Fruit fly (Drosophila melanogaster) whole organism, embryonic: Measurements from ENCODE around the gene Pp1-13C.

Source experiments
- Adf1 ChIP-seq: fragments of 200-800 bp; sonication (Bioruptor generic); IDR thresholded peaks from 2 replicates; pipeline ENCODE4 v1.3.6; 2022; ENCODE audit warnings: missing biosample characterization, missing genetic modification characterization
- Bdp1 ChIP-seq: fragments of 200-800 bp; sonication (Bioruptor generic); optimal IDR thresholded peaks from 3 replicates; lab custom pipeline; 2016; ENCODE audit warnings: missing biosample characterization, missing genetic modification characterization
- CG10431 ChIP-seq: fragments of 200-800 bp; sonication (Bioruptor generic); optimal IDR thresholded peaks from 3 replicates; lab custom pipeline; 2018; ENCODE audit warnings: missing biosample characterization, mild to moderate bottlenecking, missing genetic modification characterization
- CG12391 ChIP-seq: fragments of 200-800 bp; sonication (Bioruptor generic); optimal IDR thresholded peaks from 3 replicates; lab custom pipeline; 2018; ENCODE audit warnings: missing biosample characterization, mild to moderate bottlenecking, missing genetic modification characterization, moderate library complexity
- CG13123 ChIP-seq: fragments of 200-800 bp; sonication (Bioruptor generic); optimal IDR thresholded peaks from 2 replicates; lab custom pipeline; 2016; ENCODE audit warnings: missing biosample characterization, missing genetic modification characterization
- CG14860 ChIP-seq: fragments of 200-800 bp; sonication (Bioruptor generic); IDR thresholded peaks from 3 replicates; pipeline ENCODE4 v1.3.6; 2022; ENCODE audit warnings: missing biosample characterization, missing genetic modification characterization; ENCODE audit not compliant: partially characterized antibody
- CG14965 ChIP-seq: fragments of 200-800 bp; sonication (Bioruptor generic); optimal IDR thresholded peaks from 2 replicates; lab custom pipeline; 2016; ENCODE audit warnings: missing biosample characterization, missing genetic modification characterization, borderline replicate concordance
- CG15011 ChIP-seq: fragments of 200-800 bp; sonication (Bioruptor generic); optimal IDR thresholded peaks from 3 replicates; lab custom pipeline; 2018; ENCODE audit warnings: missing biosample characterization, mild to moderate bottlenecking, missing genetic modification characterization
- CG18262 ChIP-seq: fragments of 200-800 bp; optimal IDR thresholded peaks from 3 replicates; lab custom pipeline; 2019; ENCODE audit warnings: missing biosample characterization, mild to moderate bottlenecking, missing genetic modification characterization, moderate library complexity
- CG2678 ChIP-seq: fragments of 200-800 bp; sonication (Bioruptor generic); optimal IDR thresholded peaks from 3 replicates; lab custom pipeline; 2019; ENCODE audit warnings: missing biosample characterization, mild to moderate bottlenecking, missing genetic modification characterization, moderate library complexity
- CG2875 ChIP-seq: fragments of 200-800 bp; sonication (Bioruptor generic); optimal IDR thresholded peaks from 2 replicates; lab custom pipeline; 2017; ENCODE audit warnings: missing biosample characterization, mild to moderate bottlenecking, missing genetic modification characterization, missing genetic modification reagents
- CG30431 ChIP-seq: fragments of 200-800 bp; sonication (Bioruptor generic); optimal IDR thresholded peaks from 2 replicates; lab custom pipeline; 2017; ENCODE audit warnings: missing biosample characterization, missing genetic modification characterization
- CG3163 ChIP-seq: fragments of 200-800 bp; sonication (Bioruptor generic); optimal IDR thresholded peaks from 3 replicates; lab custom pipeline; 2016; ENCODE audit warnings: missing biosample characterization, missing genetic modification characterization
- CG3995 ChIP-seq: fragments of 200-800 bp; sonication (Bioruptor generic); optimal IDR thresholded peaks from 3 replicates; lab custom pipeline; 2016; ENCODE audit warnings: missing biosample characterization, missing genetic modification characterization
- CG4617 ChIP-seq: fragments of 200-800 bp; sonication (Bioruptor generic); optimal IDR thresholded peaks from 3 replicates; lab custom pipeline; 2016; ENCODE audit warnings: missing biosample characterization, missing genetic modification characterization, borderline replicate concordance
- CG4707 ChIP-seq: fragments of 200-800 bp; sonication (Bioruptor generic); optimal IDR thresholded peaks from 2 replicates; lab custom pipeline; 2018; ENCODE audit warnings: missing biosample characterization, mild to moderate bottlenecking, missing genetic modification characterization, moderate library complexity
- CG7745 ChIP-seq: fragments of 200-800 bp; sonication (Bioruptor generic); optimal IDR thresholded peaks from 2 replicates; lab custom pipeline; 2018; ENCODE audit warnings: missing biosample characterization, mild to moderate bottlenecking, missing genetic modification characterization, moderate library complexity
- CG7786 ChIP-seq: fragments of 200-800 bp; sonication (Bioruptor generic); optimal IDR thresholded peaks from 2 replicates; lab custom pipeline; 2016; ENCODE audit warnings: missing biosample characterization, missing genetic modification characterization
- CG8388 ChIP-seq: fragments of 200-800 bp; sonication (Bioruptor generic); optimal IDR thresholded peaks from 2 replicates; lab custom pipeline; 2019; ENCODE audit warnings: missing biosample characterization, mild to moderate bottlenecking, missing genetic modification characterization, moderate library complexity
- CG8478 ChIP-seq: fragments of >200 bp; optimal IDR thresholded peaks from 2 replicates; lab custom pipeline; 2018
- CG8944 ChIP-seq: fragments of 200-800 bp; sonication (Bioruptor generic); optimal IDR thresholded peaks from 3 replicates; lab custom pipeline; 2016; ENCODE audit warnings: missing biosample characterization, missing genetic modification characterization
- CG9609 ChIP-seq: fragments of 200-800 bp; sonication (Bioruptor generic); optimal IDR thresholded peaks from 3 replicates; lab custom pipeline; 2016; ENCODE audit warnings: missing biosample characterization, missing genetic modification characterization
- CG9797 ChIP-seq: fragments of 200-800 bp; sonication (Bioruptor generic); optimal IDR thresholded peaks from 3 replicates; lab custom pipeline; 2018; ENCODE audit warnings: missing biosample characterization, mild to moderate bottlenecking, missing genetic modification characterization
- CTCF ChIP-seq: fragments of 200-800 bp; sonication (Bioruptor generic); optimal IDR thresholded peaks from 2 replicates; lab custom pipeline; 2017; ENCODE audit warnings: missing biosample characterization, mild to moderate bottlenecking, missing genetic modification characterization, moderate library complexity
- Camta ChIP-seq: fragments of 200-800 bp; sonication (Bioruptor generic); optimal IDR thresholded peaks from 2 replicates; lab custom pipeline; 2016; ENCODE audit warnings: missing biosample characterization, missing genetic modification characterization
- Hand ChIP-seq: fragments of 200-800 bp; sonication (Bioruptor generic); optimal IDR thresholded peaks from 2 replicates; lab custom pipeline; 2017; ENCODE audit warnings: mild to moderate bottlenecking, missing biosample characterization, missing genetic modification reagents, missing genetic modification characterization
- Hey ChIP-seq: fragments of 200-800 bp; sonication (Bioruptor generic); optimal IDR thresholded peaks from 3 replicates; lab custom pipeline; 2018; ENCODE audit warnings: missing biosample characterization, mild to moderate bottlenecking, missing genetic modification characterization
- Hmr ChIP-seq: fragments of 200-800 bp; sonication (Bioruptor generic); optimal IDR thresholded peaks from 3 replicates; lab custom pipeline; 2017; ENCODE audit warnings: mild to moderate bottlenecking, missing biosample characterization, missing genetic modification reagents, missing genetic modification characterization
- Max ChIP-seq: fragments of 200-800 bp; sonication (Bioruptor generic); optimal IDR thresholded peaks from 2 replicates; lab custom pipeline; 2016; ENCODE audit warnings: missing biosample characterization, mild to moderate bottlenecking, missing genetic modification characterization
- Myb ChIP-seq: fragments of 200-800 bp; sonication (Bioruptor generic); optimal IDR thresholded peaks from 2 replicates; lab custom pipeline; 2016; ENCODE audit warnings: missing biosample characterization, missing genetic modification characterization
- NC2β ChIP-seq: fragments of 200-800 bp; sonication (Bioruptor generic); optimal IDR thresholded peaks from 2 replicates; lab custom pipeline; 2016; ENCODE audit warnings: missing biosample characterization, missing genetic modification characterization
- Ravus ChIP-seq: fragments of 200-800 bp; sonication (Bioruptor generic); IDR thresholded peaks from 2 replicates; pipeline ENCODE4 v1.3.6; 2022; ENCODE audit warnings: missing biosample characterization, missing genetic modification characterization
- Rfx ChIP-seq: fragments of 200-800 bp; sonication (Bioruptor generic); IDR thresholded peaks from 2 replicates; pipeline ENCODE4 v1.3.6; 2022; ENCODE audit warnings: missing biosample characterization, missing genetic modification characterization
- bab2 ChIP-seq: fragments of 200-800 bp; sonication (Bioruptor generic); optimal IDR thresholded peaks from 2 replicates; lab custom pipeline; 2016; ENCODE audit warnings: missing biosample characterization, missing genetic modification characterization
- da ChIP-seq: fragments of 200-800 bp; sonication (Bioruptor generic); optimal IDR thresholded peaks from 2 replicates; lab custom pipeline; 2016; ENCODE audit warnings: missing biosample characterization, missing genetic modification characterization
- exex ChIP-seq: fragments of 200-800 bp; sonication (Bioruptor generic); optimal IDR thresholded peaks from 4 replicates; lab custom pipeline; 2018; ENCODE audit warnings: missing biosample characterization, mild to moderate bottlenecking, missing genetic modification characterization, moderate library complexity
- fru ChIP-seq: fragments of >200 bp; optimal IDR thresholded peaks from 2 replicates; lab custom pipeline; 2017
- fu2 ChIP-seq: fragments of 200-800 bp; sonication (Bioruptor generic); optimal IDR thresholded peaks from 2 replicates; lab custom pipeline; 2016; ENCODE audit warnings: missing biosample characterization, missing genetic modification characterization
- grau ChIP-seq: fragments of 200-800 bp; optimal IDR thresholded peaks from 3 replicates; lab custom pipeline; 2019; ENCODE audit warnings: missing biosample characterization, mild to moderate bottlenecking, missing genetic modification characterization, moderate library complexity
- lov ChIP-seq, 2 experiments: fragments of 200-800 bp in 1 of 2; fragments of >200 bp in 1 of 2; sonication (Bioruptor generic) in 1 of 2; IDR thresholded peaks in 1 of 2; optimal IDR thresholded peaks in 1 of 2; 2 replicates in 1 of 2; 3 replicates in 1 of 2; pipeline versions ENCODE4 v1.3.6 to Lab custom; 2017 to 2022; ENCODE audit warnings: missing biosample characterization in 1 of 2, missing genetic modification characterization in 1 of 2
- pan ChIP-seq, 4 experiments: fragments of >200 bp in 3 of 4; fragments of 200-800 bp in 1 of 4; sonication (Bioruptor generic) in 1 of 4; optimal IDR thresholded peaks in 3 of 4; IDR thresholded peaks in 1 of 4; 2 replicates each; pipeline versions ENCODE4 v1.3.6 to Lab custom; 2017 to 2022; ENCODE audit warnings: missing biosample characterization in 2 of 4, missing genetic modification characterization in 2 of 4, mixed read lengths in 1 of 4
- ranshi ChIP-seq: fragments of 200-800 bp; sonication (Bioruptor generic); IDR thresholded peaks from 2 replicates; pipeline ENCODE4 v1.3.6; 2022; ENCODE audit warnings: missing biosample characterization, missing genetic modification characterization
- sqz ChIP-seq: fragments of 200-800 bp; sonication (Bioruptor generic); optimal IDR thresholded peaks from 3 replicates; lab custom pipeline; 2018; ENCODE audit warnings: missing biosample characterization, mild to moderate bottlenecking, missing genetic modification characterization
- stc ChIP-seq: fragments of 200-800 bp; sonication (Bioruptor generic); IDR thresholded peaks from 2 replicates; pipeline ENCODE4 v1.3.6; 2022; ENCODE audit warnings: missing biosample characterization, missing genetic modification characterization
- sug ChIP-seq: fragments of 200-800 bp; optimal IDR thresholded peaks from 2 replicates; lab custom pipeline; 2019; ENCODE audit warnings: missing biosample characterization, mild to moderate bottlenecking, missing genetic modification characterization, moderate library complexity
- toy ChIP-seq: fragments of 200-800 bp; sonication (Bioruptor generic); IDR thresholded peaks from 2 replicates; pipeline ENCODE4 v1.3.6; 2022; ENCODE audit warnings: missing biosample characterization, missing genetic modification characterization
- trh ChIP-seq: fragments of 200-800 bp; sonication (Bioruptor generic); optimal IDR thresholded peaks from 2 replicates; lab custom pipeline; 2016; ENCODE audit warnings: missing biosample characterization, missing genetic modification characterization
- vnd ChIP-seq: fragments of 200-800 bp; sonication (Bioruptor generic); IDR thresholded peaks from 3 replicates; pipeline ENCODE4 v1.3.6; 2022; ENCODE audit warnings: missing biosample characterization, missing genetic modification characterization; ENCODE audit not compliant: partially characterized antibody
- vvl ChIP-seq: fragments of 200-800 bp; sonication (Bioruptor generic); IDR thresholded peaks from 2 replicates; pipeline ENCODE4 v1.3.6; 2022; ENCODE audit warnings: missing biosample characterization, missing genetic modification characterization
- wdn ChIP-seq: fragments of 200-800 bp; sonication (Bioruptor generic); IDR thresholded peaks from 2 replicates; pipeline ENCODE4 v1.3.6; 2022; ENCODE audit warnings: missing biosample characterization, missing genetic modification characterization

Gene Pp1-13C

dm6 chrX:15323302-15323880, 37.5 kb downstream of the Pp1-13C start (continued):
- TF ChIP-seq CG2678 (tag; lab: Kevin White, UChicago) (peak; percentile 72), CG14860 (GFP tag; lab: Robert Waterston, UW) (no peak), NC2β (GFP tag; lab: Kevin White, UChicago) (peak; percentile 78), CG14965 (GFP tag; lab: Kevin White, UChicago) (peak; percentile 21), CG8478 (lab: Kevin White, UChicago) (no peak), Camta (GFP tag; lab: Kevin White, UChicago) (peak; percentile 74), CG7745 (no peak), vnd (no peak), exex (tag; lab: Kevin White, UChicago) (peak; percentile 51), CG9797 (GFP tag; lab: Kevin White, UChicago) (peak; percentile 15), vvl (GFP tag; lab: Robert Waterston, UW) (peak; percentile 94), ranshi (GFP tag; lab: Robert Waterston, UW) (peak; percentile 88), Adf1 (GFP tag; lab: Robert Waterston, UW) (peak; percentile 81), Hey (peak; percentile 54), CG8388 (GFP tag; lab: Kevin White, UChicago) (peak; percentile 100), toy (GFP tag; lab: Robert Waterston, UW) (no peak), Hand (GFP tag; lab: Kevin White, UChicago) (peak; percentile 59), CG18262 (tag; lab: Kevin White, UChicago) (peak; percentile 47), wdn (GFP tag; lab: Robert Waterston, UW) (peak; percentile 87), CG30431 (peak; percentile 62), Hmr (GFP tag; lab: Kevin White, UChicago) (peak; percentile 92), CG8944 (GFP tag; lab: Kevin White, UChicago) (peak; percentile 89), CG3163 (GFP tag; lab: Kevin White, UChicago) (peak; percentile 82), CG4707 (GFP tag; lab: Kevin White, UChicago) (peak; percentile 81), pan (optimal IDR thresholded peaks at IDR 0.05; lab: Kevin White, UChicago) (no peak), pan (GFP tag; optimal IDR thresholded peaks at IDR 0.05 in 1 of 2, IDR thresholded peaks at IDR 0.05 in 1 of 2) (peak in 1 of 2 experiments; percentile 91), sug (tag; lab: Kevin White, UChicago) (peak; percentile 85), CG12391 (tag; lab: Kevin White, UChicago) (peak; percentile 74), fru (no peak), CG2875 (GFP tag; lab: Kevin White, UChicago) (peak; percentile 65), fu2 (GFP tag; lab: Kevin White, UChicago) (peak; percentile 78), lov (optimal IDR thresholded peaks at IDR 0.05; lab: Kevin White, UChicago) (no peak), lov (GFP tag; IDR thresholded peaks at IDR 0.05; lab: Robert Waterston, UW) (peak; percentile 88), Max (GFP tag; lab: Kevin White, UChicago) (peak; percentile 74), Myb (GFP tag; lab: Kevin White, UChicago) (peak; percentile 71), CG9609 (GFP tag; lab: Kevin White, UChicago) (peak; percentile 85), CG13123 (peak; percentile 25), CTCF (GFP tag; lab: Kevin White, UChicago) (peak; percentile 39), trh (no peak), da (GFP tag; lab: Kevin White, UChicago) (peak; percentile 71), CG15011 (GFP tag; lab: Kevin White, UChicago) (no peak), CG3995 (peak; percentile 55), stc (peak; percentile 71), sqz (GFP tag; lab: Kevin White, UChicago) (peak; percentile 98), Bdp1 (GFP tag; lab: Kevin White, UChicago) (peak; percentile 36), grau (tag; lab: Kevin White, UChicago) (peak; percentile 70), Ravus (GFP tag; lab: Robert Waterston, UW) (peak; percentile 49), bab2 (GFP tag; lab: Kevin White, UChicago) (peak; percentile 85), CG10431 (peak; percentile 79), CG7786 (GFP tag; lab: Kevin White, UChicago) (peak; percentile 87), CG4617 (GFP tag; lab: Kevin White, UChicago) (peak; percentile 57), Rfx (GFP tag; lab: Robert Waterston, UW) (peak; percentile 97)
